Worm (Caenorhabditis elegans): ENCODE results near the gene spig-8.
"Not testable (repeated sequence)": the region's sequence is repeated elsewhere in the genome, so short reads cannot be mapped to it uniquely, and the experiment has no call there.

spig-8 gene

ce11 chrV:7051133-7051765 lies 3.4 kb upstream of the spig-8 start, which contains the start of the genes tofu-2 and spig-1:
tofu-2 (minus strand) TSS chrV:7051248.
spig-1 (plus strand) TSS chrV:7051715.
- TF ChIP-seq him-1 (tag; optimal IDR thresholded peaks at IDR 0.05) (no peak), dao-5 (tag; optimal IDR thresholded peaks at IDR 0.05) (no peak), W03F9.2 (tag; optimal IDR thresholded peaks at IDR 0.05) (no peak)

- no peak for TF ChIP-seq dao-5 (tag; optimal IDR thresholded peaks at IDR 0.05)
- no peak for TF ChIP-seq him-1 (tag; optimal IDR thresholded peaks at IDR 0.05)
- no peak for TF ChIP-seq W03F9.2 (tag; optimal IDR thresholded peaks at IDR 0.05)
Measured at ce11 chrV:7053100-7053499, 1.6 kb upstream of the spig-8 start, which contains the start of gene txt-17. txt-17 (minus strand) TSS chrV:7053200.

- TF ChIP-seq W03F9.2, dao-5, him-1 (tag; optimal IDR thresholded peaks at IDR 0.05): not testable (repeated sequence)
Measured at ce11 chrV:7057795-7058194, 3.1 kb downstream of the spig-8 start, which contains the start of gene Y57E12AL.2. Y57E12AL.2 (plus strand) TSS chrV:7058095.

- TF ChIP-seq dao-5 (tag; optimal IDR thresholded peaks at IDR 0.05) = no peak
- TF ChIP-seq him-1 (tag; optimal IDR thresholded peaks at IDR 0.05) = no peak
- no peak for TF ChIP-seq W03F9.2 (tag; optimal IDR thresholded peaks at IDR 0.05)
Measured at ce11 chrV:7059350-7059749, 4.7 kb downstream of the spig-8 start, which contains the start of gene mdt-6. mdt-6 (minus strand) TSS chrV:7059624.

ce11 chrV:7060396-7060795 lies 5.7 kb downstream of the spig-8 start, which contains the start of the genes Y57E12AL.6 and Y57E12AL.1:
Y57E12AL.6 (minus strand) TSS chrV:7060470.
Y57E12AL.1 (plus strand) TSS chrV:7060530.
- TF ChIP-seq him-1 (tag; optimal IDR thresholded peaks at IDR 0.05) = no peak
- TF ChIP-seq W03F9.2 (tag; optimal IDR thresholded peaks at IDR 0.05) = peak; percentile 95

ce11 chrV:7062790-7063189 lies 8.1 kb downstream of the spig-8 start, which contains the start of gene tmem-258:
tmem-258 (plus strand) TSS chrV:7063174.
- not testable (repeated sequence) for TF ChIP-seq W03F9.2, him-1, dao-5 (tag; optimal IDR thresholded peaks at IDR 0.05)

ce11 chrV:7065226-7065625 lies 10.5 kb downstream of the spig-8 start, which contains the start of gene Y57E12AR.1:
Y57E12AR.1 (minus strand) TSS chrV:7065326.
- no peak for TF ChIP-seq dao-5 (tag; optimal IDR thresholded peaks at IDR 0.05)
- TF ChIP-seq him-1 (tag; optimal IDR thresholded peaks at IDR 0.05) = no peak
- TF ChIP-seq W03F9.2 (tag; optimal IDR thresholded peaks at IDR 0.05) = no peak

ce11 chrV:7068861-7069260 lies 14.2 kb downstream of the spig-8 start:
- TF ChIP-seq W03F9.2 (tag; optimal IDR thresholded peaks at IDR 0.05) = no peak
- no peak for TF ChIP-seq dao-5 (tag; optimal IDR thresholded peaks at IDR 0.05)
- no peak for TF ChIP-seq him-1 (tag; optimal IDR thresholded peaks at IDR 0.05)

ce11 chrV:7069605-7070004 lies 14.9 kb downstream of the spig-8 start:
- no peak for TF ChIP-seq dao-5 (tag; optimal IDR thresholded peaks at IDR 0.05)

- TF ChIP-seq W03F9.2 (tag; optimal IDR thresholded peaks at IDR 0.05) (no peak), him-1 (tag; optimal IDR thresholded peaks at IDR 0.05) (no peak), dao-5 (tag; optimal IDR thresholded peaks at IDR 0.05) (no peak)
Measured at ce11 chrV:7072309-7072708, 17.6 kb downstream of the spig-8 start, which contains the start of gene F27B10.1. F27B10.1 (plus strand) TSS chrV:7072609.

- TF ChIP-seq him-1 (tag; optimal IDR thresholded peaks at IDR 0.05) (no peak), dao-5 (tag; optimal IDR thresholded peaks at IDR 0.05) (no peak), W03F9.2 (tag; optimal IDR thresholded peaks at IDR 0.05) (no peak)
Measured at ce11 chrV:7075646-7076045, 20.9 kb downstream of the spig-8 start, which contains the start of gene npa-1. npa-1 (plus strand) TSS chrV:7075787.

ce11 chrV:7076161-7076560 lies 21.5 kb downstream of the spig-8 start:
- TF ChIP-seq dao-5 (tag; optimal IDR thresholded peaks at IDR 0.05) (no peak), W03F9.2 (tag; optimal IDR thresholded peaks at IDR 0.05) (no peak), him-1 (tag; optimal IDR thresholded peaks at IDR 0.05) (no peak)

ce11 chrV:7078765-7079164 lies 24.1 kb downstream of the spig-8 start:
- TF ChIP-seq dao-5 (tag; optimal IDR thresholded peaks at IDR 0.05) (no peak), W03F9.2 (tag; optimal IDR thresholded peaks at IDR 0.05) (no peak), him-1 (tag; optimal IDR thresholded peaks at IDR 0.05) (no peak)

ce11 chrV:7079388-7079787 lies 24.7 kb downstream of the spig-8 start:
- no peak for TF ChIP-seq him-1 (tag; optimal IDR thresholded peaks at IDR 0.05)
- no peak for TF ChIP-seq dao-5 (tag; optimal IDR thresholded peaks at IDR 0.05)
- TF ChIP-seq W03F9.2 (tag; optimal IDR thresholded peaks at IDR 0.05) = no peak

Data from whole organism, L4/young adult.